Fruit fly (Drosophila melanogaster) whole organism: ENCODE measurements around the gene blp.
"Not testable (repeated sequence)": the region's sequence is repeated elsewhere in the genome, so short reads cannot be mapped to it uniquely, and the experiment has no call there.

ENCODE experiments used
- CG8478 ChIP-seq: fragments of >200 bp; optimal IDR thresholded peaks from 2 replicates; lab custom pipeline; 2018; ENCODE audit warnings: inconsistent platforms
- Dll ChIP-seq: fragments of >200 bp; optimal IDR thresholded peaks from 2 replicates; lab custom pipeline; 2017
- EcR ChIP-seq, 2 experiments: fragments of >200 bp; optimal IDR thresholded peaks; 2 replicates each; lab custom pipeline; 2017; ENCODE audit warnings: missing biosample characterization in 2 of 2, missing genetic modification characterization in 2 of 2, missing genetic modification reagents in 2 of 2
- pan ChIP-seq: fragments of >200 bp; optimal IDR thresholded peaks from 2 replicates; lab custom pipeline; 2017
- psq ChIP-seq: fragments of >200 bp; optimal IDR thresholded peaks from 2 replicates; lab custom pipeline; 2017
- usp ChIP-seq: fragments of >200 bp; optimal IDR thresholded peaks from 2 replicates; lab custom pipeline; 2017; ENCODE audit warnings: missing biosample characterization, missing genetic modification characterization, mixed read lengths

Gene blp

dm6 chr3R:15933609-15934232, at the start of gene blp, which contains the start of gene CG5478:
TSS of gene blp (plus strand) at chr3R:15933847.
TSS of gene CG5478 (minus strand) at chr3R:15933734.
- TF ChIP-seq Dll, result no peak

- no peak for TF ChIP-seq EcR (GFP tag; optimal IDR thresholded peaks at IDR 0.05; lab: Kevin White, UChicago)
These were observed 42.3 kb upstream of the blp start for dm6 chr3R:15891188-15891820.

dm6 chr3R:15895978-15896377, 37.7 kb upstream of the blp start, which contains the start of gene CG14877:
TSS of gene CG14877 (minus strand) at chr3R:15896078.
- TF ChIP-seq psq (lab: Kevin White, UChicago), result no peak

dm6 chr3R:15898302-15898701, 35.3 kb upstream of the blp start:
- TF ChIP-seq CG8478 (lab: Kevin White, UChicago), result no peak
- no peak for TF ChIP-seq Dll
- TF ChIP-seq pan (lab: Kevin White, UChicago), result no peak
- TF ChIP-seq EcR (GFP tag; optimal IDR thresholded peaks at IDR 0.05; lab: Kevin White, UChicago), result no peak
- no peak for TF ChIP-seq usp (GFP tag; lab: Kevin White, UChicago)
- no peak for TF ChIP-seq psq (lab: Kevin White, UChicago)

dm6 chr3R:15899650-15900049, 34.0 kb upstream of the blp start:
- TF ChIP-seq pan (lab: Kevin White, UChicago), result no peak
- no peak for TF ChIP-seq Dll
- TF ChIP-seq EcR (GFP tag; optimal IDR thresholded peaks at IDR 0.05; lab: Kevin White, UChicago), result no peak
- TF ChIP-seq CG8478 (lab: Kevin White, UChicago), result no peak
- TF ChIP-seq psq (lab: Kevin White, UChicago), result no peak
- TF ChIP-seq usp (GFP tag; lab: Kevin White, UChicago), result no peak

dm6 chr3R:15901097-15901709, 32.4 kb upstream of the blp start:
- TF ChIP-seq Dll, result peak; percentile 96

- not testable (repeated sequence) for TF ChIP-seq usp (GFP tag; lab: Kevin White, UChicago); EcR (GFP tag; optimal IDR thresholded peaks at IDR 0.05; lab: Kevin White, UChicago); psq (lab: Kevin White, UChicago)
These were observed 29.1 kb upstream of the blp start, which contains the start of gene glob1 for dm6 chr3R:15904543-15904942. TSS of gene glob1 (minus strand) at chr3R:15904643.

- not testable (repeated sequence) for TF ChIP-seq pan (lab: Kevin White, UChicago); psq (lab: Kevin White, UChicago); usp (GFP tag; lab: Kevin White, UChicago)
These were observed 25.5 kb upstream of the blp start, which contains the start of gene EndoU for dm6 chr3R:15908098-15908497. TSS of gene EndoU (plus strand) at chr3R:15908398.

- TF ChIP-seq pan (lab: Kevin White, UChicago) (no peak), EcR (GFP tag; optimal IDR thresholded peaks at IDR 0.05; lab: Kevin White, UChicago) (no peak), CG8478 (lab: Kevin White, UChicago) (no peak), usp (GFP tag; lab: Kevin White, UChicago) (no peak), Dll (no peak), psq (lab: Kevin White, UChicago) (no peak)
These were observed 20.4 kb upstream of the blp start for dm6 chr3R:15913231-15913630.

dm6 chr3R:15917907-15918306, 15.7 kb upstream of the blp start, which contains the start of gene CG45105:
TSS of gene CG45105 (minus strand) at chr3R:15918007.
- TF ChIP-seq EcR (GFP tag; optimal IDR thresholded peaks at IDR 0.05; lab: Kevin White, UChicago) (no peak), Dll (no peak), psq (lab: Kevin White, UChicago) (no peak)

dm6 chr3R:15919367-15920228, 14.0 kb upstream of the blp start:
- TF ChIP-seq pan (lab: Kevin White, UChicago) (no peak), Dll (peak; percentile 76)

- TF ChIP-seq usp (GFP tag; lab: Kevin White, UChicago), result no peak
- no peak for TF ChIP-seq pan (lab: Kevin White, UChicago)
- no peak for TF ChIP-seq psq (lab: Kevin White, UChicago)
- TF ChIP-seq Dll, result no peak
- no peak for TF ChIP-seq EcR (GFP tag; optimal IDR thresholded peaks at IDR 0.05; lab: Kevin White, UChicago)
- TF ChIP-seq CG8478 (lab: Kevin White, UChicago), result no peak
These were observed 13.5 kb upstream of the blp start for dm6 chr3R:15920229-15920533.
